Worm (Caenorhabditis elegans) whole organism, L3 larva: ENCODE data around the gene F13B12.2.

Experiments used
- R02D3.7 ChIP-seq: fragments of 150-350 bp; optimal IDR thresholded peaks from 2 replicates; lab custom pipeline; 2014; ENCODE audit warnings: missing biosample characterization, missing genetic modification characterization
- fos-1 ChIP-seq: fragments of 150-350 bp; optimal IDR thresholded peaks from 2 replicates; lab custom pipeline; 2014; ENCODE audit warnings: missing biosample characterization, missing genetic modification characterization
- nhr-28 ChIP-seq: fragments of 150-350 bp; optimal IDR thresholded peaks from 2 replicates; lab custom pipeline; 2014; ENCODE audit warnings: missing biosample characterization, missing genetic modification characterization
- nhr-76 ChIP-seq: fragments of 150-350 bp; sonication (generic microtip); optimal IDR thresholded peaks from 5 replicates; lab custom pipeline; 2014; ENCODE audit warnings: missing biosample characterization, missing genetic modification characterization
- unc-62 ChIP-seq: fragments of 150-350 bp; sonication (generic microtip); optimal IDR thresholded peaks from 4 replicates; lab custom pipeline; 2014; ENCODE audit warnings: missing biosample characterization, missing genetic modification reagents, missing genetic modification characterization

- TF ChIP-seq unc-62 (GFP tag; lab: Kevin White, UChicago) (no peak), fos-1 (tag; lab: Kevin White, UChicago) (no peak), R02D3.7 (no peak), nhr-28 (tag; lab: Kevin White, UChicago) (no peak), nhr-76 (tag; lab: Kevin White, UChicago) (no peak)
Observed at ce11 chrIV:10461767-10462166, 32.8 kb upstream of the F13B12.2 start, which contains the start of gene mec-3.
